Fruit fly (Drosophila melanogaster) whole organism, embryonic: ENCODE measurements around the gene Atx-1.
A peak's percentile ranks its signal among the peaks of the same experiment; 100 is the strongest.

Experiments used
- Antp ChIP-seq: fragments of 200-800 bp; sonication (Bioruptor generic); optimal IDR thresholded peaks from 3 replicates; lab custom pipeline; 2016; ENCODE audit warnings: missing biosample characterization, missing genetic modification characterization
- Atf-2 ChIP-seq: fragments of 200-800 bp; sonication (Bioruptor generic); optimal IDR thresholded peaks from 2 replicates; lab custom pipeline; 2016; ENCODE audit warnings: missing biosample characterization, missing genetic modification characterization
- Atf6 ChIP-seq: fragments of 200-800 bp; sonication (Bioruptor generic); IDR thresholded peaks from 2 replicates; pipeline ENCODE4 v1.3.6; 2022; ENCODE audit warnings: missing biosample characterization, missing genetic modification characterization
- Awh ChIP-seq: fragments of 200-800 bp; sonication (Bioruptor generic); IDR thresholded peaks from 2 replicates; pipeline ENCODE4, ENCODE4 v1.3.6; 2022; ENCODE audit warnings: missing biosample characterization, missing genetic modification characterization
- CG12299 ChIP-seq: fragments of 200-800 bp; sonication (Bioruptor generic); optimal IDR thresholded peaks from 2 replicates; lab custom pipeline; 2018; ENCODE audit warnings: missing biosample characterization, mild to moderate bottlenecking, missing genetic modification characterization
- CG14050 ChIP-seq: fragments of 200-800 bp; sonication (Bioruptor generic); IDR thresholded peaks from 3 replicates; pipeline ENCODE4 v1.3.6; 2022; ENCODE audit warnings: missing biosample characterization, missing genetic modification characterization
- CG1647 ChIP-seq: fragments of 200-800 bp; sonication (Bioruptor generic); optimal IDR thresholded peaks from 3 replicates; lab custom pipeline; 2016; ENCODE audit warnings: missing biosample characterization, missing genetic modification characterization
- CG2875 ChIP-seq: fragments of 200-800 bp; sonication (Bioruptor generic); optimal IDR thresholded peaks from 2 replicates; lab custom pipeline; 2017; ENCODE audit warnings: missing biosample characterization, mild to moderate bottlenecking, missing genetic modification characterization, missing genetic modification reagents
- CG33557 ChIP-seq: fragments of 200-800 bp; sonication (Bioruptor generic); optimal IDR thresholded peaks from 2 replicates; lab custom pipeline; 2019; ENCODE audit warnings: missing biosample characterization, mild to moderate bottlenecking, missing genetic modification characterization, moderate library complexity
- CG7745 ChIP-seq: fragments of 200-800 bp; sonication (Bioruptor generic); optimal IDR thresholded peaks from 2 replicates; lab custom pipeline; 2018; ENCODE audit warnings: missing biosample characterization, mild to moderate bottlenecking, missing genetic modification characterization, moderate library complexity
- CG9797 ChIP-seq: fragments of 200-800 bp; sonication (Bioruptor generic); optimal IDR thresholded peaks from 3 replicates; lab custom pipeline; 2018; ENCODE audit warnings: missing biosample characterization, mild to moderate bottlenecking, missing genetic modification characterization
- Dfd ChIP-seq, 2 experiments: fragments of >200 bp; optimal IDR thresholded peaks; 2 replicates each; lab custom pipeline; 2017; ENCODE audit warnings: missing biosample characterization in 2 of 2, missing genetic modification characterization in 2 of 2
- E2f2 ChIP-seq: fragments of 200-800 bp; sonication (Bioruptor generic); IDR thresholded peaks from 2 replicates; pipeline ENCODE4 v1.3.6; 2022; ENCODE audit warnings: missing biosample characterization, missing genetic modification characterization
- Fer1 ChIP-seq: fragments of 200-800 bp; sonication (Bioruptor generic); optimal IDR thresholded peaks from 2 replicates; lab custom pipeline; 2017; ENCODE audit warnings: missing biosample characterization, mild to moderate bottlenecking, missing genetic modification characterization
- Gsc ChIP-seq: fragments of 200-800 bp; sonication (Bioruptor generic); IDR thresholded peaks from 2 replicates; pipeline ENCODE4 v1.3.6; 2022; ENCODE audit warnings: missing biosample characterization, missing genetic modification characterization
- Gug ChIP-seq: fragments of 200-800 bp; sonication (Bioruptor generic); IDR thresholded peaks from 4 replicates; pipeline ENCODE4 v1.3.6; 2022; ENCODE audit warnings: missing biosample characterization, missing genetic modification characterization
- Hsf ChIP-seq: fragments of 200-800 bp; sonication (Bioruptor generic); optimal IDR thresholded peaks from 3 replicates; lab custom pipeline; 2016; ENCODE audit warnings: missing biosample characterization, missing genetic modification characterization
- Lhr ChIP-seq: fragments of 200-800 bp; sonication (Bioruptor generic); optimal IDR thresholded peaks from 3 replicates; lab custom pipeline; 2017; ENCODE audit warnings: mild to moderate bottlenecking, missing biosample characterization, missing genetic modification reagents, missing genetic modification characterization
- NC2β ChIP-seq: fragments of 200-800 bp; sonication (Bioruptor generic); optimal IDR thresholded peaks from 2 replicates; lab custom pipeline; 2016; ENCODE audit warnings: missing biosample characterization, missing genetic modification characterization
- NFAT ChIP-seq: fragments of 200-800 bp; sonication (Bioruptor generic); IDR thresholded peaks from 2 replicates; pipeline ENCODE4 v1.3.6; 2022; ENCODE audit warnings: missing biosample characterization, missing genetic modification characterization
- Nf-YB ChIP-seq: fragments of 200-800 bp; sonication (Bioruptor generic); optimal IDR thresholded peaks from 3 replicates; lab custom pipeline; 2019; ENCODE audit warnings: missing biosample characterization, mild to moderate bottlenecking, missing genetic modification characterization, moderate library complexity
- Pdp1 ChIP-seq, 2 experiments: fragments of 200-800 bp; sonication (Bioruptor generic); optimal IDR thresholded peaks; 3 replicates each; lab custom pipeline; 2016; ENCODE audit warnings: missing biosample characterization in 2 of 2, missing genetic modification characterization in 2 of 2, mild to moderate bottlenecking in 1 of 2, moderate library complexity in 1 of 2
- Ptx1 ChIP-seq: fragments of 200-800 bp; sonication (Bioruptor generic); IDR thresholded peaks from 2 replicates; pipeline ENCODE4 v1.3.6; 2022; ENCODE audit warnings: missing biosample characterization, missing genetic modification characterization
- Stat92E ChIP-seq, 3 experiments: fragments of >200 bp in 2 of 3; fragments of 200-800 bp in 1 of 3; sonication (Bioruptor generic) in 1 of 3; optimal IDR thresholded peaks; 2 replicates each; lab custom pipeline; 2017 to 2019; ENCODE audit warnings: missing biosample characterization in 3 of 3, missing genetic modification characterization in 3 of 3, mild to moderate bottlenecking in 1 of 3, moderate library complexity in 1 of 3
- bigmax ChIP-seq: fragments of 200-800 bp; sonication (Bioruptor generic); optimal IDR thresholded peaks from 2 replicates; lab custom pipeline; 2018; ENCODE audit warnings: missing biosample characterization, mild to moderate bottlenecking, missing genetic modification characterization
- ci ChIP-seq: fragments of 200-800 bp; sonication (Bioruptor generic); IDR thresholded peaks from 3 replicates; pipeline ENCODE4 v1.3.6; 2022; ENCODE audit warnings: missing biosample characterization, missing genetic modification characterization
- crp ChIP-seq, 2 experiments: fragments of 200-800 bp; sonication (Bioruptor generic); optimal IDR thresholded peaks; 2 replicates in 1 of 2; 3 replicates in 1 of 2; lab custom pipeline; 2017; ENCODE audit warnings: missing biosample characterization in 2 of 2, missing genetic modification characterization in 2 of 2, mild to moderate bottlenecking in 1 of 2, moderate library complexity in 1 of 2
- esg ChIP-seq: fragments of 200-800 bp; sonication (Bioruptor generic); conservative IDR thresholded peaks from 2 replicates; pipeline ENCODE4 v1.3.6; 2022; ENCODE audit warnings: missing biosample characterization, missing genetic modification characterization
- eyg ChIP-seq: fragments of 200-800 bp; sonication (Bioruptor generic); optimal IDR thresholded peaks from 3 replicates; lab custom pipeline; 2016; ENCODE audit warnings: missing biosample characterization, missing genetic modification characterization
- ftz-f1 ChIP-seq: fragments of 200-800 bp; sonication (Bioruptor generic); optimal IDR thresholded peaks from 2 replicates; lab custom pipeline; 2016; ENCODE audit warnings: missing biosample characterization, missing genetic modification characterization
- fu2 ChIP-seq: fragments of 200-800 bp; sonication (Bioruptor generic); optimal IDR thresholded peaks from 2 replicates; lab custom pipeline; 2016; ENCODE audit warnings: missing biosample characterization, missing genetic modification characterization
- gcm ChIP-seq: fragments of 200-800 bp; sonication (Bioruptor generic); optimal IDR thresholded peaks from 2 replicates; lab custom pipeline; 2019; ENCODE audit warnings: missing biosample characterization, mild to moderate bottlenecking, missing genetic modification characterization, moderate library complexity
- gsb ChIP-seq: fragments of 200-800 bp; sonication (Bioruptor generic); IDR thresholded peaks from 2 replicates; pipeline ENCODE4 v1.3.6; 2022; ENCODE audit warnings: missing biosample characterization, missing genetic modification characterization
- gt ChIP-seq: fragments of 200-800 bp; sonication (Bioruptor generic); IDR thresholded peaks from 2 replicates; pipeline ENCODE4 v1.3.6; 2022; ENCODE audit warnings: missing biosample characterization, missing genetic modification characterization
- jing ChIP-seq: fragments of 200-800 bp; sonication (Bioruptor generic); optimal IDR thresholded peaks from 2 replicates; lab custom pipeline; 2018; ENCODE audit warnings: missing biosample characterization, mild to moderate bottlenecking, missing genetic modification characterization
- lbe ChIP-seq: fragments of 200-800 bp; sonication (Bioruptor generic); optimal IDR thresholded peaks from 2 replicates; lab custom pipeline; 2016; ENCODE audit warnings: missing biosample characterization, mild to moderate bottlenecking, missing genetic modification characterization
- lov ChIP-seq, 2 experiments: fragments of 200-800 bp in 1 of 2; fragments of >200 bp in 1 of 2; sonication (Bioruptor generic) in 1 of 2; IDR thresholded peaks in 1 of 2; optimal IDR thresholded peaks in 1 of 2; 2 replicates in 1 of 2; 3 replicates in 1 of 2; pipeline versions ENCODE4 v1.3.6 to Lab custom; 2017 to 2022; ENCODE audit warnings: missing biosample characterization in 1 of 2, missing genetic modification characterization in 1 of 2
- mam ChIP-seq: fragments of 200-800 bp; sonication (Bioruptor generic); optimal IDR thresholded peaks from 3 replicates; lab custom pipeline; 2016; ENCODE audit warnings: missing biosample characterization, missing genetic modification characterization
- nerfin-1 ChIP-seq: fragments of 200-800 bp; sonication (Bioruptor generic); optimal IDR thresholded peaks from 3 replicates; lab custom pipeline; 2019; ENCODE audit warnings: missing biosample characterization, mild to moderate bottlenecking, missing genetic modification characterization, moderate library complexity
- pan ChIP-seq, 4 experiments: fragments of >200 bp in 3 of 4; fragments of 200-800 bp in 1 of 4; sonication (Bioruptor generic) in 1 of 4; optimal IDR thresholded peaks in 3 of 4; IDR thresholded peaks in 1 of 4; 2 replicates each; pipeline versions ENCODE4 v1.3.6 to Lab custom; 2017 to 2022; ENCODE audit warnings: missing biosample characterization in 2 of 4, missing genetic modification characterization in 2 of 4, mixed read lengths in 1 of 4
- row ChIP-seq: fragments of 200-800 bp; sonication (Bioruptor generic); IDR thresholded peaks from 3 replicates; pipeline ENCODE4 v1.3.6; 2022; ENCODE audit warnings: missing biosample characterization, missing genetic modification characterization
- sc ChIP-seq, 3 experiments: fragments of >200 bp in 2 of 3; fragments of 200-800 bp in 1 of 3; sonication (Bioruptor generic) in 1 of 3; optimal IDR thresholded peaks; 2 replicates in 2 of 3; 3 replicates in 1 of 3; lab custom pipeline; 2017; ENCODE audit warnings: mild to moderate bottlenecking in 1 of 3, missing biosample characterization in 1 of 3, missing genetic modification characterization in 1 of 3, missing genetic modification reagents in 1 of 3
- schlank ChIP-seq: fragments of 200-800 bp; sonication (Bioruptor generic); optimal IDR thresholded peaks from 2 replicates; lab custom pipeline; 2018; ENCODE audit warnings: missing biosample characterization, mild to moderate bottlenecking, missing genetic modification characterization
- sens ChIP-seq: fragments of 200-800 bp; sonication (Bioruptor generic); peaks from one replicate; lab custom pipeline; 2016; ENCODE audit warnings: missing biosample characterization, missing genetic modification characterization
- slp2 ChIP-seq: fragments of 200-800 bp; sonication (Bioruptor generic); optimal IDR thresholded peaks from 2 replicates; lab custom pipeline; 2016; ENCODE audit warnings: missing biosample characterization, missing genetic modification characterization
- sob ChIP-seq: fragments of 200-800 bp; sonication (Bioruptor generic); IDR thresholded peaks from 2 replicates; pipeline ENCODE4 v1.3.6; 2022; ENCODE audit warnings: missing biosample characterization, missing genetic modification characterization
- stc ChIP-seq: fragments of 200-800 bp; sonication (Bioruptor generic); IDR thresholded peaks from 2 replicates; pipeline ENCODE4 v1.3.6; 2022; ENCODE audit warnings: missing biosample characterization, missing genetic modification characterization
- toy ChIP-seq: fragments of 200-800 bp; sonication (Bioruptor generic); IDR thresholded peaks from 2 replicates; pipeline ENCODE4 v1.3.6; 2022; ENCODE audit warnings: missing biosample characterization, missing genetic modification characterization
- vvl ChIP-seq: fragments of 200-800 bp; sonication (Bioruptor generic); IDR thresholded peaks from 2 replicates; pipeline ENCODE4 v1.3.6; 2022; ENCODE audit warnings: missing biosample characterization, missing genetic modification characterization

The Atx-1 gene

dm6 chrX:6854563-6854962 is 31.6 kb downstream of the Atx-1 start (continued):
- TF ChIP-seq Gsc, result no peak; the same call in 1 of the 2 replicates
- TF ChIP-seq lbe, result peak; percentile 36
- no peak for TF ChIP-seq Stat92E (GFP tag; optimal IDR thresholded peaks at IDR 0.05; lab: Kevin White, UChicago)
- no peak for TF ChIP-seq CG9797 (GFP tag; lab: Kevin White, UChicago)
- peak; percentile 39 for TF ChIP-seq eyg (GFP tag; lab: Kevin White, UChicago)
- no peak for TF ChIP-seq pan (optimal IDR thresholded peaks at IDR 0.05; lab: Kevin White, UChicago)
- TF ChIP-seq pan (GFP tag; optimal IDR thresholded peaks at IDR 0.05 in 1 of 2, IDR thresholded peaks at IDR 0.05 in 1 of 2), result peak in 1 of 2 experiments; percentile 79
- peak; percentile 87 for TF ChIP-seq Ptx1 (GFP tag; lab: Robert Waterston, UW)
- TF ChIP-seq toy (GFP tag; lab: Robert Waterston, UW), result no peak
- peak; percentile 95 for TF ChIP-seq sens
- peak; percentile 56 for TF ChIP-seq CG12299 (tag; lab: Kevin White, UChicago)
- peak; percentile 66 for TF ChIP-seq CG14050 (GFP tag; lab: Robert Waterston, UW)
- TF ChIP-seq vvl (GFP tag; lab: Robert Waterston, UW), result peak; percentile 91
- TF ChIP-seq row (GFP tag; lab: Robert Waterston, UW), result peak; percentile 91
- no peak for TF ChIP-seq CG33557 (GFP tag; lab: Kevin White, UChicago)
- peak; percentile 76 for TF ChIP-seq Hsf
- no peak for TF ChIP-seq Dfd (GFP tag; optimal IDR thresholded peaks at IDR 0.05; lab: Kevin White, UChicago)
- no peak for TF ChIP-seq bigmax (GFP tag; lab: Kevin White, UChicago)
- TF ChIP-seq stc (GFP tag; lab: Robert Waterston, UW), result peak; percentile 79
- peak; percentile 46 for TF ChIP-seq jing (GFP tag; lab: Kevin White, UChicago)
- TF ChIP-seq Antp (GFP tag; lab: Kevin White, UChicago), result peak; percentile 59
- TF ChIP-seq sob, result peak; percentile 86
- peak; percentile 71 for TF ChIP-seq esg (GFP tag; lab: Robert Waterston, UW)
- no peak for TF ChIP-seq CG7745 (tag; lab: Kevin White, UChicago)
- peak; percentile 27 for TF ChIP-seq Atf-2 (GFP tag; lab: Kevin White, UChicago)
- no peak for TF ChIP-seq crp (GFP tag; optimal IDR thresholded peaks at IDR 0.05; lab: Kevin White, UChicago)
- TF ChIP-seq fu2 (GFP tag; lab: Kevin White, UChicago), result peak; percentile 56
- peak; percentile 65 for TF ChIP-seq CG1647
- peak; percentile 91 for TF ChIP-seq ci
- peak; percentile 47 for TF ChIP-seq slp2 (GFP tag; lab: Kevin White, UChicago)
- peak; percentile 62 for TF ChIP-seq gsb (GFP tag; lab: Robert Waterston, UW)
- peak; percentile 60 for TF ChIP-seq Nf-YB (GFP tag; lab: Kevin White, UChicago)
- TF ChIP-seq NFAT (GFP tag; lab: Robert Waterston, UW), result peak; percentile 43; the same call in 1 of the 2 replicates
- peak; percentile 84 for TF ChIP-seq CG2875 (GFP tag; lab: Kevin White, UChicago)
- peak; percentile 78; the same call in 3 of the 4 replicates for TF ChIP-seq Gug
- TF ChIP-seq gt, result no peak
- peak; percentile 88 for TF ChIP-seq Fer1 (GFP tag; lab: Kevin White, UChicago)
- peak; percentile 65 for TF ChIP-seq mam (GFP tag; lab: Kevin White, UChicago)
- TF ChIP-seq Lhr (GFP tag; lab: Kevin White, UChicago), result peak; percentile 36
- peak; percentile 66 for TF ChIP-seq nerfin-1 (tag; lab: Kevin White, UChicago)
- peak; percentile 90 for TF ChIP-seq Atf6
- no peak for TF ChIP-seq sc (optimal IDR thresholded peaks at IDR 0.05; lab: Kevin White, UChicago)
- peak; percentile 57 for TF ChIP-seq sc (GFP tag; optimal IDR thresholded peaks at IDR 0.05; lab: Kevin White, UChicago)
- TF ChIP-seq gcm (GFP tag; lab: Kevin White, UChicago), result peak; percentile 70
- peak; percentile 53 for TF ChIP-seq NC2β (GFP tag; lab: Kevin White, UChicago)
- peak; percentile 63 to 73 for TF ChIP-seq Pdp1 (GFP tag; optimal IDR thresholded peaks at IDR 0.05; lab: Kevin White, UChicago)
- TF ChIP-seq E2f2, result peak; percentile 52; the same call in 1 of the 2 replicates
- TF ChIP-seq ftz-f1 (GFP tag; lab: Kevin White, UChicago), result no peak
- peak; percentile 54; the same call in 1 of the 2 replicates for TF ChIP-seq Awh (GFP tag; lab: Robert Waterston, UW)
- no peak for TF ChIP-seq lov (optimal IDR thresholded peaks at IDR 0.05; lab: Kevin White, UChicago)
- TF ChIP-seq lov (GFP tag; IDR thresholded peaks at IDR 0.05; lab: Robert Waterston, UW), result peak; percentile 63; the same call in 2 of the 3 replicates
- TF ChIP-seq schlank, result peak; percentile 47
